Comparison of ENCODE assay signal across 1 fruit fly cellular context in genomic region chrX:13334434-13335146, dm6.
TF ChIP-seq lines count a peak whose summit lies in the region.

No protein-coding gene starts in this region.

TF ChIP-seq in whole organism, embryonic, 481 proteins besides CTCF, POLR2A, EP300 and RAD21 (continued from another document):
- TF ChIP-seq Hsf (GFP tag; optimal IDR thresholded peaks at IDR 0.05; lab: Kevin White, UChicago): peak; percentile 10
- no peak for TF ChIP-seq CG7357 (GFP tag; IDR thresholded peaks at IDR 0.05; lab: Robert Waterston, UW)
- TF ChIP-seq cad (GFP tag; optimal IDR thresholded peaks at IDR 0.05; lab: Kevin White, UChicago): no peak
- TF ChIP-seq Ssrp (tag; optimal IDR thresholded peaks at IDR 0.05; lab: Kevin White, UChicago): no peak
- no peak for TF ChIP-seq CG1024 (GFP tag; IDR thresholded peaks at IDR 0.05; lab: Robert Waterston, UW)
- TF ChIP-seq unc-4 (GFP tag; IDR thresholded peaks at IDR 0.05; lab: Robert Waterston, UW; ENCODE audit: partially characterized antibody): no peak
- peak; percentile 28 for TF ChIP-seq Fer3 (tag; optimal IDR thresholded peaks at IDR 0.05; lab: Kevin White, UChicago)
- no peak for TF ChIP-seq chinmo (GFP tag; IDR thresholded peaks at IDR 0.05; lab: Robert Waterston, UW; ENCODE audit: partially characterized antibody)
- no peak for TF ChIP-seq phol (tag; optimal IDR thresholded peaks at IDR 0.05; lab: Kevin White, UChicago)
- peak; percentile 25; the same call in 1 of the 3 replicates for TF ChIP-seq Opbp (GFP tag; IDR thresholded peaks at IDR 0.05; lab: Robert Waterston, UW; ENCODE audit: partially characterized antibody)
- no peak for TF ChIP-seq CG15696 (tag; optimal IDR thresholded peaks at IDR 0.05; lab: Kevin White, UChicago)
- no peak for TF ChIP-seq CG6689 (GFP tag; IDR thresholded peaks at IDR 0.05; lab: Robert Waterston, UW)
- TF ChIP-seq CG10959 (GFP tag; IDR thresholded peaks at IDR 0.05; lab: Robert Waterston, UW): no peak
